Worm (Caenorhabditis elegans) whole organism, L4 larva: ENCODE measurements around the gene C27D6.15.

Experiments
- F10B5.3 ChIP-seq: sonication (generic microtip); optimal IDR thresholded peaks from 2 replicates; lab custom pipeline; 2016; ENCODE audit warnings: mild to moderate bottlenecking, missing genetic modification characterization, missing compliant biosample characterization
- F26F4.8 ChIP-seq: fragments of 200-800 bp; sonication (Bioruptor generic); conservative IDR thresholded peaks from 2 replicates; pipeline ENCODE4 v1.3.6; 2022; ENCODE audit warnings: missing genetic modification characterization, missing compliant biosample characterization
- F49E8.2 ChIP-seq: sonication (generic microtip); optimal IDR thresholded peaks from 2 replicates; lab custom pipeline; 2016; ENCODE audit warnings: missing compliant biosample characterization, mild to moderate bottlenecking, missing genetic modification characterization, borderline replicate concordance
- T20F7.1 ChIP-seq: fragments of 200-800 bp; sonication (Bioruptor generic); optimal IDR thresholded peaks from 2 replicates; lab custom pipeline; 2018; ENCODE audit warnings: mild to moderate bottlenecking, missing genetic modification characterization, missing compliant biosample characterization
- ZK337.2 ChIP-seq: fragments of 200-800 bp; sonication (Bioruptor generic); IDR thresholded peaks from 2 replicates; pipeline ENCODE4 v1.3.6; 2022; ENCODE audit warnings: missing genetic modification reagents, missing genetic modification characterization, missing compliant biosample characterization
- aha-1 ChIP-seq: fragments of 150-350 bp; peaks from one replicate; lab custom pipeline; 2014; ENCODE audit warnings: missing biosample characterization, missing genetic modification characterization
- aly-2 ChIP-seq: sonication (generic microtip); optimal IDR thresholded peaks from 2 replicates; lab custom pipeline; 2018; ENCODE audit warnings: missing biosample characterization, missing genetic modification characterization
- attf-4 ChIP-seq: sonication (generic microtip); optimal IDR thresholded peaks from 3 replicates; lab custom pipeline; 2017; ENCODE audit warnings: missing biosample characterization, missing genetic modification characterization
- ceh-20 ChIP-seq: fragments of 200-800 bp; sonication (Bioruptor generic); IDR thresholded peaks from 2 replicates; pipeline ENCODE4 v1.3.6; 2022; ENCODE audit warnings: missing genetic modification reagents, missing genetic modification characterization, missing compliant biosample characterization
- ceh-62 ChIP-seq: sonication (generic microtip); optimal IDR thresholded peaks from 2 replicates; lab custom pipeline; 2017; ENCODE audit warnings: missing biosample characterization, missing genetic modification characterization
- cey-2 ChIP-seq: sonication (generic microtip); optimal IDR thresholded peaks from 3 replicates; lab custom pipeline; 2017; ENCODE audit warnings: missing genetic modification characterization, mild to moderate bottlenecking, missing compliant biosample characterization, antibody characterized with exemption, borderline replicate concordance; ENCODE audit not compliant: insufficient read depth
- daf-16 ChIP-seq, 3 experiments: sonication (generic microtip); optimal IDR thresholded peaks; 2 replicates each; lab custom pipeline; 2016 to 2017; ENCODE audit warnings: missing genetic modification characterization in 3 of 3, missing genetic modification reagents in 3 of 3, mild to moderate bottlenecking in 2 of 3, missing compliant biosample characterization in 2 of 3, missing biosample characterization in 1 of 3, moderate library complexity in 1 of 3
- dmd-6 ChIP-seq: fragments of 200-800 bp; sonication (Bioruptor generic); IDR thresholded peaks from 2 replicates; pipeline ENCODE4 v1.3.6; 2022; ENCODE audit warnings: missing genetic modification reagents, missing genetic modification characterization, missing compliant biosample characterization
- dve-1 ChIP-seq: sonication (generic microtip); optimal IDR thresholded peaks from 2 replicates; lab custom pipeline; 2017; ENCODE audit warnings: antibody characterized with exemption, mild to moderate bottlenecking, missing genetic modification characterization, missing compliant biosample characterization; ENCODE audit not compliant: insufficient read depth
- egl-27 ChIP-seq: sonication (generic microtip); optimal IDR thresholded peaks from 3 replicates; lab custom pipeline; 2017; ENCODE audit warnings: missing biosample characterization, missing genetic modification reagents, missing genetic modification characterization
- fkh-10 ChIP-seq: fragments of 150-350 bp; optimal IDR thresholded peaks from 2 replicates; lab custom pipeline; 2014; ENCODE audit warnings: missing biosample characterization, missing genetic modification reagents, missing genetic modification characterization
- hif-1 ChIP-seq, 2 experiments: sonication (generic microtip); optimal IDR thresholded peaks; 2 replicates each; lab custom pipeline; 2016 to 2017; ENCODE audit warnings: missing compliant biosample characterization in 2 of 2, missing genetic modification characterization in 2 of 2, missing genetic modification reagents in 2 of 2, missing genotype in 2 of 2, mild to moderate bottlenecking in 1 of 2
- hlh-11 ChIP-seq: fragments of 200-800 bp; sonication (Bioruptor generic); optimal IDR thresholded peaks from 2 replicates; lab custom pipeline; 2018; ENCODE audit warnings: mild to moderate bottlenecking, missing genetic modification characterization, missing compliant biosample characterization
- hlh-30 ChIP-seq: sonication (generic microtip); optimal IDR thresholded peaks from 2 replicates; lab custom pipeline; 2017; ENCODE audit warnings: antibody characterized with exemption, mild to moderate bottlenecking, missing genetic modification characterization, missing compliant biosample characterization; ENCODE audit not compliant: insufficient read depth
- hmg-1.1 ChIP-seq: fragments of 200-800 bp; sonication (Bioruptor generic); IDR thresholded peaks from 2 replicates; pipeline ENCODE4 v1.3.6; 2022; ENCODE audit warnings: missing genetic modification reagents, missing genetic modification characterization, missing compliant biosample characterization
- lsy-2 ChIP-seq, 2 experiments: fragments of 150-350 bp in 1 of 2; sonication (generic microtip) in 1 of 2; optimal IDR thresholded peaks; 2 replicates each; lab custom pipeline; 2014 to 2017; ENCODE audit warnings: missing biosample characterization in 2 of 2, missing genetic modification characterization in 2 of 2
- mdl-1 ChIP-seq, 2 experiments: fragments of 150-350 bp in 1 of 2; sonication (generic microtip) in 1 of 2; optimal IDR thresholded peaks; 2 replicates each; lab custom pipeline; 2014 to 2017; ENCODE audit warnings: missing biosample characterization in 2 of 2, missing genetic modification characterization in 2 of 2
- mdt-29 ChIP-seq: fragments of 200-800 bp; sonication (Bioruptor generic); IDR thresholded peaks from 2 replicates; pipeline ENCODE4 v1.3.6; 2022; ENCODE audit warnings: missing genetic modification reagents, missing genetic modification characterization, missing compliant biosample characterization
- mxl-3 ChIP-seq: fragments of 200-800 bp; sonication (Bioruptor generic); optimal IDR thresholded peaks from 2 replicates; lab custom pipeline; 2018; ENCODE audit warnings: mild to moderate bottlenecking, missing genetic modification characterization, missing compliant biosample characterization
- nhr-10 ChIP-seq: fragments of 150-350 bp; optimal IDR thresholded peaks from 2 replicates; lab custom pipeline; 2014; ENCODE audit warnings: missing biosample characterization, missing genetic modification characterization
- nhr-102 ChIP-seq: sonication (generic microtip); optimal IDR thresholded peaks from 2 replicates; lab custom pipeline; 2016; ENCODE audit warnings: mild to moderate bottlenecking, missing genetic modification characterization, moderate library complexity, missing compliant biosample characterization
- nhr-28 ChIP-seq: fragments of 150-350 bp; optimal IDR thresholded peaks from 2 replicates; lab custom pipeline; 2014; ENCODE audit warnings: missing biosample characterization, missing genetic modification characterization
- nhr-76 ChIP-seq: fragments of 150-350 bp; optimal IDR thresholded peaks from 2 replicates; lab custom pipeline; 2014; ENCODE audit warnings: missing biosample characterization, missing genetic modification characterization
- nhr-77 ChIP-seq: fragments of 150-350 bp; optimal IDR thresholded peaks from 2 replicates; lab custom pipeline; 2014; ENCODE audit warnings: missing biosample characterization, missing genetic modification characterization
- pha-4 ChIP-seq, 2 experiments: fragments of 150-350 bp in 1 of 2; fragments of 200-800 bp in 1 of 2; sonication (Bioruptor generic) in 1 of 2; IDR thresholded peaks in 1 of 2; optimal IDR thresholded peaks in 1 of 2; 2 replicates each; pipeline versions ENCODE4 v1.3.6 to Lab custom; 2014 to 2022; ENCODE audit warnings: missing genetic modification characterization in 2 of 2, missing genetic modification reagents in 2 of 2, missing biosample characterization in 1 of 2, missing compliant biosample characterization in 1 of 2
- php-3 ChIP-seq: fragments of 200-800 bp; sonication (Bioruptor generic); IDR thresholded peaks from 2 replicates; pipeline ENCODE4 v1.3.6; 2022; ENCODE audit warnings: missing genetic modification reagents, missing genetic modification characterization, missing compliant biosample characterization
- pqm-1 ChIP-seq: sonication (generic microtip); optimal IDR thresholded peaks from 2 replicates; lab custom pipeline; 2017; ENCODE audit warnings: missing biosample characterization, missing genetic modification characterization
- rbr-2 ChIP-seq: sonication (generic microtip); optimal IDR thresholded peaks from 2 replicates; lab custom pipeline; 2016; ENCODE audit warnings: missing genotype, missing genetic modification characterization, missing compliant biosample characterization
- saeg-2 ChIP-seq: fragments of 200-800 bp; sonication (Bioruptor generic); IDR thresholded peaks from 2 replicates; pipeline ENCODE4 v1.3.6; 2022; ENCODE audit warnings: missing genetic modification reagents, missing genetic modification characterization, missing compliant biosample characterization
- set-16 ChIP-seq: fragments of 200-800 bp; sonication (Bioruptor generic); IDR thresholded peaks from 2 replicates; pipeline ENCODE4 v1.3.6; 2022; ENCODE audit warnings: missing genetic modification reagents, missing genetic modification characterization, missing compliant biosample characterization
- spr-3 ChIP-seq: fragments of 200-800 bp; sonication (Bioruptor generic); optimal IDR thresholded peaks from 2 replicates; lab custom pipeline; 2018; ENCODE audit warnings: mild to moderate bottlenecking, missing genetic modification characterization, missing compliant biosample characterization
- tra-1 ChIP-seq: fragments of 200-800 bp; sonication (Bioruptor generic); IDR thresholded peaks from 2 replicates; pipeline ENCODE4 v1.3.6; 2022; ENCODE audit warnings: missing genetic modification reagents, missing genetic modification characterization, missing compliant biosample characterization
- zfp-2 ChIP-seq: sonication (generic microtip); optimal IDR thresholded peaks from 2 replicates; lab custom pipeline; 2016; ENCODE audit warnings: mild to moderate bottlenecking, missing genetic modification characterization, missing compliant biosample characterization
- zfp-3 ChIP-seq: fragments of 200-800 bp; sonication (Bioruptor generic); conservative IDR thresholded peaks from 2 replicates; pipeline ENCODE4 v1.3.6; 2022; ENCODE audit warnings: missing genetic modification reagents, missing genetic modification characterization, missing compliant biosample characterization
- zip-11 ChIP-seq: fragments of 200-800 bp; sonication (Bioruptor generic); IDR thresholded peaks from 2 replicates; pipeline ENCODE4 v1.3.6; 2022; ENCODE audit warnings: missing genetic modification characterization, missing compliant biosample characterization
- zip-2 ChIP-seq: fragments of 150-350 bp; optimal IDR thresholded peaks from 2 replicates; lab custom pipeline; 2014; ENCODE audit warnings: missing biosample characterization, missing genetic modification characterization
- ztf-7 ChIP-seq: fragments of 150-350 bp; optimal IDR thresholded peaks from 2 replicates; lab custom pipeline; 2014; ENCODE audit warnings: missing biosample characterization, missing genetic modification characterization

C27D6.15 gene

ce11 chrII:5201922-5202562, 30.3 kb downstream of the C27D6.15 start (continued):
- TF ChIP-seq rbr-2 (no peak), ztf-7 (no peak), nhr-77 (peak; percentile 50), egl-27 (no peak), set-16 (GFP tag; lab: Robert Waterston, UW) (no peak), spr-3 (GFP tag; lab: Kevin White, UChicago) (no peak), saeg-2 (GFP tag; lab: Robert Waterston, UW) (peak; percentile 82), F26F4.8 (GFP tag; lab: Robert Waterston, UW) (no peak)

- TF ChIP-seq pqm-1 (peak; percentile 66), saeg-2 (GFP tag; lab: Robert Waterston, UW) (no peak), dmd-6 (GFP tag; lab: Robert Waterston, UW) (peak; percentile 44; the same call in 1 of the 2 replicates), pha-4 (GFP tag; IDR thresholded peaks at IDR 0.05; lab: Robert Waterston, UW) (no peak), pha-4 (tag; optimal IDR thresholded peaks at IDR 0.05; lab: Kevin White, UChicago) (no peak), lsy-2 (tag; optimal IDR thresholded peaks at IDR 0.05; lab: Kevin White, UChicago) (peak in 1 of 2 experiments; percentile 12), ZK337.2 (no peak), php-3 (peak; percentile 87), F49E8.2 (tag; lab: Kevin White, UChicago) (no peak), hlh-11 (tag; lab: Kevin White, UChicago) (peak; percentile 67), hlh-30 (tag; lab: Kevin White, UChicago) (peak; percentile 58), zip-2 (tag; lab: Kevin White, UChicago) (no peak), dve-1 (tag; lab: Kevin White, UChicago) (peak; percentile 88), nhr-28 (tag; lab: Kevin White, UChicago) (peak; percentile 16), T20F7.1 (GFP tag; lab: Kevin White, UChicago) (no peak), hif-1 (tag; optimal IDR thresholded peaks at IDR 0.05; lab: Kevin White, UChicago) (peak in 1 of 2 experiments; percentile 10), daf-16 (GFP tag; optimal IDR thresholded peaks at IDR 0.05; lab: Kevin White, UChicago) (peak in 1 of 2 experiments; percentile 60), daf-16 (tag; optimal IDR thresholded peaks at IDR 0.05; lab: Kevin White, UChicago) (peak; percentile 96), nhr-102 (tag; lab: Kevin White, UChicago) (peak; percentile 24)
Measured at ce11 chrII:5202930-5203329, 31.2 kb downstream of the C27D6.15 start, which contains the start of gene ampd-1. Gene ampd-1, plus strand, starts transcription at chrII:5203322.

- TF ChIP-seq daf-16 (GFP tag; optimal IDR thresholded peaks at IDR 0.05; lab: Kevin White, UChicago): no peak
- TF ChIP-seq daf-16 (tag; optimal IDR thresholded peaks at IDR 0.05; lab: Kevin White, UChicago): peak; percentile 16
- TF ChIP-seq ztf-7: no peak
- TF ChIP-seq nhr-28 (tag; lab: Kevin White, UChicago): peak; percentile 7
- no peak; the same call in 1 of the 2 replicates for TF ChIP-seq tra-1
- TF ChIP-seq nhr-76 (tag; lab: Kevin White, UChicago): no peak
- no peak for TF ChIP-seq saeg-2 (GFP tag; lab: Robert Waterston, UW)
- TF ChIP-seq nhr-10 (tag; lab: Kevin White, UChicago): no peak
- TF ChIP-seq attf-4 (tag; lab: Kevin White, UChicago): no peak
- no peak for TF ChIP-seq aly-2 (tag; lab: Kevin White, UChicago)
- TF ChIP-seq cey-2 (tag; lab: Kevin White, UChicago): no peak
- no peak for TF ChIP-seq ZK337.2
- TF ChIP-seq ceh-62: no peak
- no peak for TF ChIP-seq spr-3 (GFP tag; lab: Kevin White, UChicago)
- TF ChIP-seq mdt-29 (GFP tag; lab: Robert Waterston, UW): no peak
- TF ChIP-seq zip-11 (GFP tag; lab: Robert Waterston, UW): no peak
- TF ChIP-seq zfp-3: no peak
- no peak for TF ChIP-seq F10B5.3 (tag; lab: Kevin White, UChicago)
- no peak for TF ChIP-seq hmg-1.1
- no peak for TF ChIP-seq zfp-2 (tag; lab: Kevin White, UChicago)
- TF ChIP-seq fkh-10 (GFP tag; lab: Kevin White, UChicago): no peak
- TF ChIP-seq mxl-3 (GFP tag; lab: Kevin White, UChicago): no peak
- peak; percentile 82 for TF ChIP-seq aha-1 (tag; lab: Kevin White, UChicago)
- TF ChIP-seq F49E8.2 (tag; lab: Kevin White, UChicago): no peak
- TF ChIP-seq mdl-1 (tag; optimal IDR thresholded peaks at IDR 0.05; lab: Kevin White, UChicago): no peak
- no peak for TF ChIP-seq ceh-20 (GFP tag; lab: Robert Waterston, UW)
Measured at ce11 chrII:5205286-5205685, 33.6 kb downstream of the C27D6.15 start.
